Worm (Caenorhabditis elegans) whole organism, late embryonic: ENCODE measurements around the gene rpl-16.
A peak's percentile ranks its signal among the peaks of the same experiment; 100 is the strongest.

Experiments
- C08G9.2 ChIP-seq: sonication (generic microtip); optimal IDR thresholded peaks from 2 replicates; lab custom pipeline; 2016; ENCODE audit warnings: mild to moderate bottlenecking, missing genetic modification characterization, moderate library complexity, missing compliant biosample characterization
- F13H6.1 ChIP-seq: sonication (generic microtip); optimal IDR thresholded peaks from 2 replicates; lab custom pipeline; 2016; ENCODE audit warnings: missing genetic modification characterization, missing compliant biosample characterization
- K02D7.2 ChIP-seq: sonication (generic microtip); optimal IDR thresholded peaks from 2 replicates; lab custom pipeline; 2017; ENCODE audit warnings: mild to moderate bottlenecking, missing genetic modification characterization, missing compliant biosample characterization
- K09A11.1 ChIP-seq: sonication (generic microtip); optimal IDR thresholded peaks from 2 replicates; lab custom pipeline; 2017; ENCODE audit warnings: antibody characterized with exemption, mild to moderate bottlenecking, missing genetic modification characterization, missing compliant biosample characterization; ENCODE audit not compliant: insufficient read depth
- Y22D7AL.16 ChIP-seq: sonication (generic microtip); optimal IDR thresholded peaks from 2 replicates; lab custom pipeline; 2016; ENCODE audit warnings: missing genetic modification characterization, missing compliant biosample characterization
- ahr-1 ChIP-seq: sonication (generic microtip); optimal IDR thresholded peaks from 2 replicates; lab custom pipeline; 2016; ENCODE audit warnings: missing genetic modification characterization, missing compliant biosample characterization
- ama-1 ChIP-seq: fragments of 150-350 bp; optimal IDR thresholded peaks from 2 replicates; lab custom pipeline; 2014
- ceh-2 ChIP-seq: sonication (generic microtip); optimal IDR thresholded peaks from 2 replicates; lab custom pipeline; 2016; ENCODE audit warnings: missing genotype, missing genetic modification characterization, missing compliant biosample characterization
- ceh-22 ChIP-seq: sonication (generic microtip); optimal IDR thresholded peaks from 2 replicates; lab custom pipeline; 2017; ENCODE audit warnings: missing biosample characterization, missing genetic modification characterization
- ceh-31 ChIP-seq: sonication (generic microtip); optimal IDR thresholded peaks from 2 replicates; lab custom pipeline; 2016; ENCODE audit warnings: missing genetic modification characterization, missing compliant biosample characterization
- ceh-9 ChIP-seq: sonication (generic microtip); optimal IDR thresholded peaks from 2 replicates; lab custom pipeline; 2016; ENCODE audit warnings: mild to moderate bottlenecking, missing genetic modification characterization, inconsistent platforms, missing compliant biosample characterization
- che-1 ChIP-seq: sonication (generic microtip); optimal IDR thresholded peaks from 2 replicates; lab custom pipeline; 2016; ENCODE audit warnings: mild to moderate bottlenecking, missing genetic modification characterization, missing compliant biosample characterization
- dve-1 ChIP-seq: sonication (generic microtip); optimal IDR thresholded peaks from 2 replicates; lab custom pipeline; 2017; ENCODE audit warnings: antibody characterized with exemption, mild to moderate bottlenecking, missing genetic modification characterization, missing compliant biosample characterization
- elt-2 ChIP-seq: sonication (generic microtip); optimal IDR thresholded peaks from 2 replicates; lab custom pipeline; 2016; ENCODE audit warnings: missing genetic modification reagents, missing genetic modification characterization, missing compliant biosample characterization
- elt-4 ChIP-seq: sonication (generic microtip); optimal IDR thresholded peaks from 2 replicates; lab custom pipeline; 2016; ENCODE audit warnings: missing genetic modification characterization, missing compliant biosample characterization
- eyg-1 ChIP-seq: sonication (generic microtip); optimal IDR thresholded peaks from 2 replicates; lab custom pipeline; 2016; ENCODE audit warnings: missing genotype, missing genetic modification characterization, missing compliant biosample characterization
- fkh-10 ChIP-seq: fragments of 150-350 bp; optimal IDR thresholded peaks from 2 replicates; lab custom pipeline; 2014; ENCODE audit warnings: missing biosample characterization, missing genetic modification reagents, missing genetic modification characterization
- gmeb-2 ChIP-seq: sonication (generic microtip); optimal IDR thresholded peaks from 2 replicates; lab custom pipeline; 2016; ENCODE audit warnings: missing genetic modification characterization, inconsistent platforms, missing compliant biosample characterization
- hlh-13 ChIP-seq: fragments of 200-800 bp; sonication (Bioruptor generic); optimal IDR thresholded peaks from 2 replicates; lab custom pipeline; 2018; ENCODE audit warnings: mild to moderate bottlenecking, missing genetic modification characterization, missing compliant biosample characterization
- hlh-15 ChIP-seq: sonication (generic microtip); optimal IDR thresholded peaks from 2 replicates; lab custom pipeline; 2016; ENCODE audit warnings: missing genetic modification characterization, missing compliant biosample characterization
- hlh-30 ChIP-seq: sonication (generic microtip); optimal IDR thresholded peaks from 2 replicates; lab custom pipeline; 2017; ENCODE audit warnings: antibody characterized with exemption, missing genetic modification characterization, missing compliant biosample characterization; ENCODE audit not compliant: insufficient read depth
- hlh-6 ChIP-seq: sonication (generic microtip); optimal IDR thresholded peaks from 2 replicates; lab custom pipeline; 2016; ENCODE audit warnings: missing genotype, missing genetic modification characterization, missing compliant biosample characterization
- hlh-8 ChIP-seq: sonication (generic microtip); optimal IDR thresholded peaks from 2 replicates; lab custom pipeline; 2016; ENCODE audit warnings: missing genotype, missing genetic modification characterization, missing compliant biosample characterization
- lin-11 ChIP-seq: fragments of 200-800 bp; sonication (Bioruptor generic); optimal IDR thresholded peaks from 2 replicates; lab custom pipeline; 2018; ENCODE audit warnings: mild to moderate bottlenecking, missing genetic modification characterization, missing compliant biosample characterization
- mec-3 ChIP-seq: sonication (generic microtip); optimal IDR thresholded peaks from 2 replicates; lab custom pipeline; 2016; ENCODE audit warnings: borderline replicate concordance, missing genetic modification characterization, missing compliant biosample characterization
- nfya-1 ChIP-seq: sonication (generic microtip); optimal IDR thresholded peaks from 2 replicates; lab custom pipeline; 2017; ENCODE audit warnings: missing genetic modification characterization, mild to moderate bottlenecking, missing compliant biosample characterization, antibody characterized with exemption, moderate library complexity
- nhr-11 ChIP-seq: fragments of 150-350 bp; optimal IDR thresholded peaks from 2 replicates; lab custom pipeline; 2014; ENCODE audit warnings: missing biosample characterization, missing genetic modification characterization
- nhr-232 ChIP-seq: sonication (generic microtip); optimal IDR thresholded peaks from 2 replicates; lab custom pipeline; 2016; ENCODE audit warnings: missing genetic modification characterization, missing compliant biosample characterization
- npax-4 ChIP-seq: sonication (generic microtip); optimal IDR thresholded peaks from 2 replicates; lab custom pipeline; 2016; ENCODE audit warnings: missing genetic modification characterization, missing compliant biosample characterization
- odd-2 ChIP-seq: sonication (generic microtip); optimal IDR thresholded peaks from 2 replicates; lab custom pipeline; 2017; ENCODE audit warnings: antibody characterized with exemption, mild to moderate bottlenecking, missing genetic modification characterization, missing compliant biosample characterization
- pag-3 ChIP-seq: sonication (generic microtip); optimal IDR thresholded peaks from 2 replicates; lab custom pipeline; 2016; ENCODE audit warnings: missing compliant biosample characterization, missing genetic modification characterization, borderline replicate concordance
- pat-9 ChIP-seq: fragments of 200-800 bp; sonication (Bioruptor generic); optimal IDR thresholded peaks from 2 replicates; lab custom pipeline; 2018; ENCODE audit warnings: mild to moderate bottlenecking, missing genetic modification characterization, moderate library complexity, missing compliant biosample characterization
- pha-2 ChIP-seq: sonication (generic microtip); optimal IDR thresholded peaks from 2 replicates; lab custom pipeline; 2017; ENCODE audit warnings: mild to moderate bottlenecking, missing genetic modification characterization, missing compliant biosample characterization
- pqm-1 ChIP-seq: sonication (generic microtip); optimal IDR thresholded peaks from 2 replicates; lab custom pipeline; 2016; ENCODE audit warnings: missing genetic modification characterization, missing compliant biosample characterization
- ref-2 ChIP-seq: sonication (generic microtip); optimal IDR thresholded peaks from 2 replicates; lab custom pipeline; 2016; ENCODE audit warnings: missing genetic modification characterization, missing compliant biosample characterization
- rnt-1 ChIP-seq: sonication (generic microtip); optimal IDR thresholded peaks from 2 replicates; lab custom pipeline; 2016; ENCODE audit warnings: missing genetic modification characterization, missing compliant biosample characterization
- sdc-2 ChIP-seq: sonication (generic microtip); optimal IDR thresholded peaks from 2 replicates; lab custom pipeline; 2016; ENCODE audit warnings: missing genotype, missing genetic modification characterization, missing compliant biosample characterization
- tbx-7 ChIP-seq: sonication (generic microtip); optimal IDR thresholded peaks from 2 replicates; lab custom pipeline; 2016; ENCODE audit warnings: missing genotype, missing genetic modification characterization, missing compliant biosample characterization
- unc-86 ChIP-seq: sonication (generic microtip); optimal IDR thresholded peaks from 2 replicates; lab custom pipeline; 2016; ENCODE audit warnings: missing genetic modification characterization, missing compliant biosample characterization
- zip-5 ChIP-seq: sonication (generic microtip); optimal IDR thresholded peaks from 2 replicates; lab custom pipeline; 2016; ENCODE audit warnings: missing genetic modification characterization, missing compliant biosample characterization
- ztf-16 ChIP-seq: sonication (generic microtip); optimal IDR thresholded peaks from 2 replicates; lab custom pipeline; 2017; ENCODE audit warnings: missing genetic modification characterization, missing compliant biosample characterization

Gene rpl-16

DNA sequence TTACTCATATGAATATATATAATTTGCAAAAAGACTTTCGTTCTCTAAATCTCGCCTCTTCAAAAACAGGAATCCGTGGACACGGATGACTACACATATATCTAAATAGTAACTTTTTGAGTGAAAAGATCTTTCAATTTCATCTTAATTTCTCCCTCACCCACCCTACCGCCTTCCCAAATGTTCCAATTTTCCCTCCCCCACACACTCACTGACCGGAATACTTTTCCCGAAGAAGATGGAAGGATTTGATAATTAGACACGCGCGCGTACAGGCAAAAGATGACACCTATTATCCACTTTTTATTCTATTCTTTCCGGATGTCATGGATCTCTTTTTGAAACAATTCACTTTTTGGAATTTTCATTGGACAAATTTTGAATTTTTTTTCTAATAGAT is 22.5 kb downstream of the rpl-16 start:
- no peak for TF ChIP-seq hlh-13 (GFP tag; lab: Kevin White, UChicago)
- no peak for TF ChIP-seq ceh-2 (tag; lab: Kevin White, UChicago)
- TF ChIP-seq Y22D7AL.16 (tag; lab: Kevin White, UChicago), result no peak
- TF ChIP-seq K09A11.1 (tag; lab: Kevin White, UChicago), result no peak
- no peak for TF ChIP-seq ztf-16 (tag; lab: Kevin White, UChicago)
- no peak for TF ChIP-seq pqm-1
- no peak for TF ChIP-seq ahr-1 (tag; lab: Kevin White, UChicago)
- TF ChIP-seq ceh-31 (tag; lab: Kevin White, UChicago), result no peak
- no peak for TF ChIP-seq tbx-7 (tag; lab: Kevin White, UChicago)
- TF ChIP-seq ceh-22 (tag; lab: Kevin White, UChicago), result no peak
- no peak for TF ChIP-seq F13H6.1 (tag; lab: Kevin White, UChicago)
- no peak for TF ChIP-seq ama-1 (lab: Kevin White, UChicago)
- no peak for TF ChIP-seq hlh-8
- TF ChIP-seq pat-9 (tag; lab: Kevin White, UChicago), result no peak
- no peak for TF ChIP-seq npax-4
- no peak for TF ChIP-seq odd-2 (tag; lab: Kevin White, UChicago)
- TF ChIP-seq eyg-1 (tag; lab: Kevin White, UChicago), result no peak
- TF ChIP-seq, all 69 proteins: peak for 0

DNA sequence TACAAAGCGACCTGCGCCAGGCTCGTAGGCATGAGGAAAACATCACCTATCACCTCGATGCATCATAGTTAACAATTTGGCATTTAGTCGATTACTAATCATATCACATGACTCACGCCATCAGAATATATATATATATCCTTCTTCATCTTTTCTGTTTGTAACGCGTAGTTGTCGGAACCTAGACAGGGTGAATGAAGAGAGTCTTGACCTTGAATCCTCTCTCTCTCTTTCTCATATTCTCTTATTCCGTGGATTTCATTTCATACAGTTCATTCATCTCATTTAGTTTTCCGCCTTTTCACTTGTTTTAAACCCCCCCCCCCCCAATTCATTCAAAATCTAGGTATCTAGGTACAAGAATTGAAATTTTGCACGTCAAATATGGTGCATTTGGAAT is 23.2 kb downstream of the rpl-16 start:
- TF ChIP-seq hlh-30 (tag; lab: Kevin White, UChicago) (peak; percentile 19), eyg-1 (tag; lab: Kevin White, UChicago) (no peak), mec-3 (tag; lab: Kevin White, UChicago) (no peak)

DNA sequence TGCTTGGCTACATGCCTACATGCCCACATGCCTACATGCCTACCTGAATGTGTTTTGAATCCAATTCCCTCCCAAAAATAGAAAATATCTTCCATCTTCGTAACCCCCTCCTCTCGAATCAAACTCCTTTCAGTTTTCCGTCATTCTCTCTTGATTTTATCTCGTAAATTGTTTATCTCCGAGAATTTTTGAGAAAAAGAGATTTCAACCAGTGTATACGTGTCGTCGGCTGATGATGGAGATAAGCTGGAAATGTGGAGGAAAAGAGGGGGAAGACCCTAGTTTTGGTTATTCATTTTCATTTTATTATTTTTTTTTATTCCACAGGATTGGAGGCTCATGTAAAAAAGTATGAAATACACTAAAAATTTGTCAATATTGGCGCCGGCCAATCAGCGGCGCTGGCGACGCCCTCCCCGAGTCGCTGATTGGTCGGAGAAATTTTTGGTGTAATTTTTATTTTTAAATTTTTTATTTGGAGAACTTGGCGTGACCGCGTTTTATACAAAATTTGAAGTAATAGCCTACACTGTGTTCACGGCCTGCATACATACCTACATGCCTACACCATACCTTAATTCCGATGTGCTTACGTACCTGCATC is 24.5 kb downstream of the rpl-16 start:
- no peak for TF ChIP-seq hlh-8
- peak; percentile 86 for TF ChIP-seq nfya-1

DNA sequence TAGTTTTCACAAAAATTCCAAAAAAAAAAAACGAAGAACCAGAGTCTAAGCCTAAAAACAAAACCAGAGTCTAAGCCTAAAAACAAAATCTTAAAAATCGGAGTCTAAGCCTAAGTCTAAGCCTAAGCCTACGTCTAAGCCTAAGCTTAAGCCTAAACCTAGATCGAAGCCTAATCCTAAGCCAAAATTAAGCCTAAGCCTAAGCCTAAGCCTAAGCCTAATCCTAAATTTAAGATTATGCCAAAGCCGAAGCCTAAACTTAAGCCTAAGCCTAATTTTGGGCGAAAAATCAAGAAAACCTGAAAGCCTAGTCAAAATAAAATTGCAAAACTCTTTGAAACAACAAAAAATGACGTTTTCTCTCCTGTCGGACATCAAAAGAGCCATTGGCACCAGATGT is 26.0 kb downstream of the rpl-16 start:
- TF ChIP-seq dve-1 (tag; lab: Kevin White, UChicago), result peak; percentile 90
- no peak for TF ChIP-seq C08G9.2
- TF ChIP-seq, all 69 proteins: peak for 1

DNA sequence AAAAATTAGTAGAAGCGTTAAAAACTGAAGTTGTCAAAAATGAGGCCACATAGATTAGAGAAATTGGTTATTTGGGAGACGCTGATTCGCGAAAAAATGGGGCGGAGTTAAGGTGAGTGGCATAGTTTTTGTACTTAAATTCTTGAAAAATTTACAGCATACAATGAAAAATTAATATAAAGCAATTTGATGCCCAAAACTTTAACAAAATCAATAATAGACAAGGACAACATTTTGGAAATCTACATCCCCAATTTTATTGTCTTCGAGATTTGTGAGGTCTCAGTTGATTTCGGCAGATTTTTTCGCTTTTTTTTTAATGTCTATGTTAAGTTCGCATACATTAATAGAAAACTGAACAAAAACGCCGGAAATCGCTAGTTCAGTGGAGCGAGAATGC is 27.2 kb downstream of the rpl-16 start:
- TF ChIP-seq eyg-1 (tag; lab: Kevin White, UChicago), result peak; percentile 51
- peak; percentile 75 for TF ChIP-seq elt-4 (tag; lab: Kevin White, UChicago)
- TF ChIP-seq gmeb-2 (tag; lab: Kevin White, UChicago), result peak; percentile 43
- no peak for TF ChIP-seq fkh-10 (GFP tag; lab: Kevin White, UChicago)
- peak; percentile 95 for TF ChIP-seq ref-2 (tag; lab: Kevin White, UChicago)
- TF ChIP-seq ceh-31 (tag; lab: Kevin White, UChicago), result peak; percentile 99
- TF ChIP-seq hlh-6, result no peak
- TF ChIP-seq lin-11, result peak; percentile 41
- no peak for TF ChIP-seq K02D7.2 (tag; lab: Kevin White, UChicago)
- TF ChIP-seq elt-2 (tag; lab: Kevin White, UChicago), result peak; percentile 88
- TF ChIP-seq zip-5 (tag; lab: Kevin White, UChicago), result peak; percentile 98
- peak; percentile 36 for TF ChIP-seq che-1 (tag; lab: Kevin White, UChicago)
- no peak for TF ChIP-seq hlh-30 (tag; lab: Kevin White, UChicago)
- TF ChIP-seq nhr-11 (tag; lab: Kevin White, UChicago), result no peak
- TF ChIP-seq C08G9.2, result peak; percentile 99
- TF ChIP-seq Y22D7AL.16 (tag; lab: Kevin White, UChicago), result peak; percentile 53
- peak; percentile 93 for TF ChIP-seq hlh-8
- peak; percentile 74 for TF ChIP-seq pha-2 (tag; lab: Kevin White, UChicago)
- peak; percentile 96 for TF ChIP-seq mec-3 (tag; lab: Kevin White, UChicago)
- TF ChIP-seq hlh-13 (GFP tag; lab: Kevin White, UChicago), result no peak
- TF ChIP-seq pat-9 (tag; lab: Kevin White, UChicago), result no peak
- TF ChIP-seq K09A11.1 (tag; lab: Kevin White, UChicago), result no peak
- no peak for TF ChIP-seq nfya-1
- no peak for TF ChIP-seq nhr-232 (tag; lab: Kevin White, UChicago)
- TF ChIP-seq ceh-2 (tag; lab: Kevin White, UChicago), result peak; percentile 96
- peak; percentile 90 for TF ChIP-seq ahr-1 (tag; lab: Kevin White, UChicago)
- peak; percentile 87 for TF ChIP-seq rnt-1 (tag; lab: Kevin White, UChicago)
- TF ChIP-seq pqm-1, result peak; percentile 97
- TF ChIP-seq npax-4, result no peak
- peak; percentile 86 for TF ChIP-seq pag-3 (tag; lab: Kevin White, UChicago)
- TF ChIP-seq ceh-9 (tag; lab: Kevin White, UChicago), result no peak
- peak; percentile 82 for TF ChIP-seq unc-86 (tag; lab: Kevin White, UChicago)
- peak; percentile 71 for TF ChIP-seq sdc-2 (tag; lab: Kevin White, UChicago)
- TF ChIP-seq ztf-16 (tag; lab: Kevin White, UChicago), result peak; percentile 73
- TF ChIP-seq hlh-15, result peak; percentile 81
- no peak for TF ChIP-seq ama-1 (lab: Kevin White, UChicago)
